Fruit fly (Drosophila melanogaster) whole organism, adult: ENCODE measurements around the gene Ir8a.

Experiments used
- CG12768 ChIP-seq: fragments of 200-800 bp; sonication (Bioruptor generic); optimal IDR thresholded peaks from 2 replicates; lab custom pipeline; 2017; ENCODE audit warnings: missing biosample characterization, missing genetic modification characterization, mild to moderate bottlenecking, moderate library complexity, missing genetic modification reagents
- CG14711 ChIP-seq: fragments of 200-800 bp; sonication (Bioruptor generic); optimal IDR thresholded peaks from 2 replicates; lab custom pipeline; 2018; ENCODE audit warnings: missing biosample characterization, mild to moderate bottlenecking, missing genetic modification characterization, moderate library complexity
- CG7045 ChIP-seq: fragments of 200-800 bp; sonication (Bioruptor generic); optimal IDR thresholded peaks from 2 replicates; lab custom pipeline; 2017; ENCODE audit warnings: missing biosample characterization, mild to moderate bottlenecking, missing genetic modification characterization
- Clk ChIP-seq: fragments of 200-800 bp; sonication (Bioruptor generic); optimal IDR thresholded peaks from 2 replicates; lab custom pipeline; 2017; ENCODE audit warnings: missing biosample characterization, missing genetic modification characterization
- Hr96 ChIP-seq: fragments of 200-800 bp; sonication (Bioruptor generic); optimal IDR thresholded peaks from 2 replicates; lab custom pipeline; 2016; ENCODE audit warnings: missing biosample characterization, missing genetic modification characterization
- bab1 ChIP-seq: fragments of 200-800 bp; sonication (Bioruptor generic); optimal IDR thresholded peaks from 3 replicates; lab custom pipeline; 2019; ENCODE audit warnings: missing biosample characterization, mild to moderate bottlenecking, missing genetic modification characterization, moderate library complexity
- kay ChIP-seq: fragments of 200-800 bp; sonication (Bioruptor generic); peaks from one replicate; lab custom pipeline; 2016; ENCODE audit warnings: missing biosample characterization, missing genetic modification characterization, borderline replicate concordance
- ovo ChIP-seq: fragments of 200-800 bp; sonication (Bioruptor generic); optimal IDR thresholded peaks from 2 replicates; lab custom pipeline; 2016; ENCODE audit warnings: missing biosample characterization, missing genetic modification characterization
- tj ChIP-seq: fragments of 200-800 bp; sonication (Bioruptor generic); optimal IDR thresholded peaks from 3 replicates; lab custom pipeline; 2017; ENCODE audit warnings: missing biosample characterization, mild to moderate bottlenecking, missing genetic modification characterization, moderate library complexity
- toe ChIP-seq: fragments of 200-800 bp; sonication (Bioruptor generic); optimal IDR thresholded peaks from 2 replicates; lab custom pipeline; 2016; ENCODE audit warnings: missing biosample characterization, missing genetic modification characterization

DNA sequence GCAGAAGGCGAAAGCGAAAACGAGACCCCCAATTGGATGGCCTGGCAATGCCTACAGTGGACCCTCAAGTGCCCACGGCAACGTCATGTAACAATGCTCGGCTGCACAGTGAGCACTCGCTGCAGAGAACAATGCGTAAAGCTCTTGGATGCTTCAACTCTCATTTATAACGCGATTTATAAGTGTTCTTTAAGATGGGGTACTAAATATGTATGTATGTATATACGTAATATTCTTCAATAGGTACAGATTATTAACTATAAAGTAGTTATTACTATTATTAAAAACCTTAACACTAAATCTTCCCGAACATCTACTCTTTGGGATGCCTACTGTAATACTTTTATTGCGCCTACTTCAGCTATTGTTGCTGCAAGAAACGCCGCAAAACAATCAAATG lies 29.7 kb upstream of the Ir8a start:
- no peak for TF ChIP-seq tj (GFP tag; lab: Kevin White, UChicago)
- TF ChIP-seq bab1 (GFP tag; lab: Kevin White, UChicago), result no peak
- no peak for TF ChIP-seq Clk (GFP tag; lab: Kevin White, UChicago)
- no peak for TF ChIP-seq toe (GFP tag; lab: Kevin White, UChicago)
- no peak for TF ChIP-seq Hr96 (GFP tag; lab: Kevin White, UChicago)
- no peak for TF ChIP-seq CG12768 (GFP tag; lab: Kevin White, UChicago)
- no peak for TF ChIP-seq kay (GFP tag; lab: Kevin White, UChicago)
- no peak for TF ChIP-seq CG7045
- no peak for TF ChIP-seq ovo
- TF ChIP-seq CG14711 (tag; lab: Kevin White, UChicago), result no peak
